Worm (Caenorhabditis elegans) whole organism, young adult: ENCODE data around the gene ttc-17.

Source experiments
- F22D6.2 ChIP-seq: sonication (generic microtip); optimal IDR thresholded peaks from 2 replicates; lab custom pipeline; 2016; ENCODE audit warnings: mild to moderate bottlenecking, missing genetic modification characterization, missing compliant biosample characterization
- F23B12.7 ChIP-seq: sonication (generic microtip); optimal IDR thresholded peaks from 2 replicates; lab custom pipeline; 2017; ENCODE audit warnings: missing genetic modification characterization, mild to moderate bottlenecking, missing compliant biosample characterization, antibody characterized with exemption, moderate library complexity; ENCODE audit not compliant: insufficient read depth
- F49E8.2 ChIP-seq: sonication (generic microtip); optimal IDR thresholded peaks from 3 replicates; lab custom pipeline; 2017; ENCODE audit warnings: missing genetic modification characterization, mild to moderate bottlenecking, missing compliant biosample characterization, antibody characterized with exemption, moderate library complexity; ENCODE audit not compliant: insufficient read depth
- F57C9.4 ChIP-seq: sonication (generic microtip); optimal IDR thresholded peaks from 2 replicates; lab custom pipeline; 2017; ENCODE audit warnings: mild to moderate bottlenecking, missing genetic modification characterization, missing compliant biosample characterization
- K12H6.12 ChIP-seq: fragments of 200-800 bp; sonication (Bioruptor generic); optimal IDR thresholded peaks from 2 replicates; lab custom pipeline; 2018; ENCODE audit warnings: mild to moderate bottlenecking, missing genetic modification characterization, missing compliant biosample characterization
- ama-1 ChIP-seq, 3 experiments: fragments of 150-350 bp in 1 of 3; sonication (generic microtip) in 2 of 3; optimal IDR thresholded peaks; 2 replicates each; lab custom pipeline; 2014 to 2018; ENCODE audit warnings: missing biosample characterization in 2 of 3, missing genetic modification characterization in 2 of 3, missing genetic modification reagents in 2 of 3
- aptf-2 ChIP-seq: fragments of 200-800 bp; sonication (Bioruptor generic); conservative IDR thresholded peaks from 2 replicates; pipeline ENCODE4 v1.3.6; 2022; ENCODE audit warnings: missing genetic modification reagents, missing genetic modification characterization, missing compliant biosample characterization
- attf-5 ChIP-seq: fragments of 200-800 bp; sonication (Bioruptor generic); optimal IDR thresholded peaks from 2 replicates; lab custom pipeline; 2018; ENCODE audit warnings: mild to moderate bottlenecking, missing genetic modification characterization, missing compliant biosample characterization
- cebp-1 ChIP-seq, 2 experiments: fragments of 200-800 bp in 1 of 2; sonication (Bioruptor generic) in 1 of 2; sonication (generic microtip) in 1 of 2; IDR thresholded peaks in 1 of 2; optimal IDR thresholded peaks in 1 of 2; 2 replicates each; pipeline versions ENCODE4 v1.3.6 to Lab custom; 2017 to 2022; ENCODE audit warnings: missing compliant biosample characterization in 2 of 2, missing genetic modification characterization in 2 of 2, mild to moderate bottlenecking in 1 of 2, missing genetic modification reagents in 1 of 2, moderate library complexity in 1 of 2
- ceh-100 ChIP-seq: fragments of 200-800 bp; sonication (Bioruptor generic); IDR thresholded peaks from 2 replicates; pipeline ENCODE4 v1.3.6; 2022; ENCODE audit warnings: missing genetic modification reagents, missing genetic modification characterization, missing compliant biosample characterization
- ceh-40 ChIP-seq: fragments of 200-800 bp; sonication (Bioruptor generic); IDR thresholded peaks from 2 replicates; pipeline ENCODE4 v1.3.6; 2022; ENCODE audit warnings: missing genetic modification characterization, missing compliant biosample characterization
- ceh-58 ChIP-seq: fragments of 200-800 bp; sonication (Bioruptor generic); IDR thresholded peaks from 2 replicates; pipeline ENCODE4 v1.3.6; 2022; ENCODE audit warnings: missing genetic modification characterization, missing compliant biosample characterization
- ceh-79 ChIP-seq: sonication (generic microtip); optimal IDR thresholded peaks from 2 replicates; lab custom pipeline; 2017; ENCODE audit warnings: mild to moderate bottlenecking, missing genetic modification characterization, missing compliant biosample characterization
- die-1 ChIP-seq: sonication (generic microtip); optimal IDR thresholded peaks from 2 replicates; lab custom pipeline; 2016; ENCODE audit warnings: missing genotype, mild to moderate bottlenecking, missing genetic modification characterization, missing compliant biosample characterization
- dpl-1 ChIP-seq: fragments of 150-350 bp; optimal IDR thresholded peaks from 2 replicates; lab custom pipeline; 2014; ENCODE audit warnings: missing biosample characterization, missing genetic modification reagents, missing genetic modification characterization
- egl-18 ChIP-seq: fragments of 200-800 bp; sonication (Bioruptor generic); IDR thresholded peaks from 2 replicates; pipeline ENCODE4 v1.3.6; 2022; ENCODE audit warnings: missing genetic modification reagents, missing genetic modification characterization, missing compliant biosample characterization
- egl-44 ChIP-seq: fragments of 200-800 bp; sonication (Bioruptor generic); IDR thresholded peaks from 2 replicates; pipeline ENCODE4 v1.3.6; 2022; ENCODE audit warnings: missing genetic modification reagents, missing genetic modification characterization, missing compliant biosample characterization
- ekl-4 ChIP-seq: fragments of 200-800 bp; sonication (Bioruptor generic); IDR thresholded peaks from 2 replicates; pipeline ENCODE4 v1.3.6; 2022; ENCODE audit warnings: missing genetic modification reagents, missing genetic modification characterization, missing compliant biosample characterization
- fkh-3 ChIP-seq: sonication (generic microtip); optimal IDR thresholded peaks from 2 replicates; lab custom pipeline; 2016; ENCODE audit warnings: mild to moderate bottlenecking, missing genetic modification characterization, missing compliant biosample characterization
- hmg-1.2 ChIP-seq: fragments of 200-800 bp; sonication (Bioruptor generic); IDR thresholded peaks from 2 replicates; pipeline ENCODE4 v1.3.6; 2022; ENCODE audit warnings: missing genetic modification reagents, missing genetic modification characterization, missing compliant biosample characterization
- hsf-1 ChIP-seq: fragments of 200-800 bp; sonication (Bioruptor generic); IDR thresholded peaks from 2 replicates; pipeline ENCODE4 v1.3.6; 2022; ENCODE audit warnings: missing genetic modification reagents, missing genetic modification characterization, missing compliant biosample characterization
- lag-1 ChIP-seq: fragments of 200-800 bp; sonication (Bioruptor generic); IDR thresholded peaks from 2 replicates; pipeline ENCODE4 v1.3.6; 2022; ENCODE audit warnings: missing genetic modification reagents, missing genetic modification characterization, missing compliant biosample characterization
- lin-26 ChIP-seq: fragments of 200-800 bp; sonication (Bioruptor generic); IDR thresholded peaks from 2 replicates; pipeline ENCODE4 v1.3.6; 2022; ENCODE audit warnings: missing genetic modification reagents, missing genetic modification characterization, missing compliant biosample characterization
- lin-35 ChIP-seq, 3 experiments: fragments of 150-350 bp in 2 of 3; sonication (generic microtip) in 1 of 3; optimal IDR thresholded peaks; 2 replicates each; lab custom pipeline; 2014 to 2018; ENCODE audit warnings: missing biosample characterization in 3 of 3, missing genetic modification characterization in 3 of 3, missing genetic modification reagents in 3 of 3
- lin-54 ChIP-seq: fragments of 200-800 bp; sonication (Bioruptor generic); optimal IDR thresholded peaks from 2 replicates; lab custom pipeline; 2018; ENCODE audit warnings: mild to moderate bottlenecking, missing genetic modification characterization, missing compliant biosample characterization
- lsy-27 ChIP-seq: sonication (generic microtip); optimal IDR thresholded peaks from 2 replicates; lab custom pipeline; 2017; ENCODE audit warnings: missing genetic modification characterization, mild to moderate bottlenecking, missing compliant biosample characterization, antibody characterized with exemption, missing genotype, borderline replicate concordance; ENCODE audit not compliant: insufficient read depth
- madf-10 ChIP-seq: sonication (generic microtip); optimal IDR thresholded peaks from 2 replicates; lab custom pipeline; 2016; ENCODE audit warnings: mild to moderate bottlenecking, missing genetic modification characterization, missing compliant biosample characterization
- mcd-1 ChIP-seq: fragments of 200-800 bp; sonication (Bioruptor generic); IDR thresholded peaks from 2 replicates; pipeline ENCODE4 v1.3.6; 2022; ENCODE audit warnings: missing genetic modification reagents, missing genetic modification characterization, missing compliant biosample characterization
- mel-28 ChIP-seq: sonication (generic microtip); optimal IDR thresholded peaks from 2 replicates; lab custom pipeline; 2016; ENCODE audit warnings: borderline replicate concordance, mild to moderate bottlenecking, missing genetic modification characterization, missing compliant biosample characterization
- mxl-1 ChIP-seq: sonication (generic microtip); optimal IDR thresholded peaks from 2 replicates; lab custom pipeline; 2016; ENCODE audit warnings: missing genetic modification characterization, missing compliant biosample characterization
- nfyb-1 ChIP-seq: fragments of 200-800 bp; sonication (Bioruptor generic); IDR thresholded peaks from 2 replicates; pipeline ENCODE4 v1.3.6; 2022; ENCODE audit warnings: missing genetic modification reagents, missing genetic modification characterization, missing compliant biosample characterization
- nhr-120 ChIP-seq: fragments of 200-800 bp; sonication (Bioruptor generic); IDR thresholded peaks from 2 replicates; pipeline ENCODE4 v1.3.6; 2022; ENCODE audit warnings: missing genetic modification characterization, missing compliant biosample characterization
- nhr-179 ChIP-seq: sonication (generic microtip); optimal IDR thresholded peaks from 2 replicates; lab custom pipeline; 2016; ENCODE audit warnings: mild to moderate bottlenecking, missing genetic modification characterization, missing compliant biosample characterization
- nhr-27 ChIP-seq: fragments of 200-800 bp; sonication (Bioruptor generic); optimal IDR thresholded peaks from 2 replicates; lab custom pipeline; 2018; ENCODE audit warnings: mild to moderate bottlenecking, missing genetic modification characterization, moderate library complexity, missing compliant biosample characterization
- nhr-90 ChIP-seq: sonication (generic microtip); optimal IDR thresholded peaks from 2 replicates; lab custom pipeline; 2016; ENCODE audit warnings: missing genotype, mild to moderate bottlenecking, missing genetic modification characterization, missing compliant biosample characterization
- rcor-1 ChIP-seq: fragments of 200-800 bp; sonication (Bioruptor generic); IDR thresholded peaks from 2 replicates; pipeline ENCODE4 v1.3.6; 2022; ENCODE audit warnings: missing genetic modification reagents, missing genetic modification characterization, missing compliant biosample characterization
- rec-8 ChIP-seq, 2 experiments: sonication (generic microtip); optimal IDR thresholded peaks; 2 replicates each; lab custom pipeline; 2016; ENCODE audit warnings: mild to moderate bottlenecking in 2 of 2, missing genetic modification characterization in 2 of 2, missing genetic modification reagents in 2 of 2, missing genotype in 2 of 2, missing biosample characterization in 1 of 2, missing compliant biosample characterization in 1 of 2, moderate library complexity in 1 of 2
- repo-1 ChIP-seq: sonication (generic microtip); optimal IDR thresholded peaks from 2 replicates; lab custom pipeline; 2017; ENCODE audit warnings: mild to moderate bottlenecking, missing genetic modification characterization, missing compliant biosample characterization
- sea-2 ChIP-seq: fragments of 200-800 bp; sonication (Bioruptor generic); IDR thresholded peaks from 2 replicates; pipeline ENCODE4 v1.3.6; 2022; ENCODE audit warnings: missing genetic modification characterization, missing compliant biosample characterization
- snpc-1.3 ChIP-seq: sonication (generic microtip); optimal IDR thresholded peaks from 2 replicates; lab custom pipeline; 2017; ENCODE audit warnings: missing genetic modification characterization, mild to moderate bottlenecking, missing compliant biosample characterization, antibody characterized with exemption, moderate library complexity, missing genotype, missing genetic modification reagents; ENCODE audit not compliant: insufficient read depth
- somi-1 ChIP-seq: fragments of 200-800 bp; sonication (Bioruptor generic); optimal IDR thresholded peaks from 2 replicates; lab custom pipeline; 2018; ENCODE audit warnings: mild to moderate bottlenecking, missing genetic modification characterization, missing compliant biosample characterization
- unc-130 ChIP-seq: sonication (generic microtip); optimal IDR thresholded peaks from 2 replicates; lab custom pipeline; 2016; ENCODE audit warnings: missing genetic modification reagents, missing genetic modification characterization, missing compliant biosample characterization
- unc-62 ChIP-seq: fragments of 150-350 bp; optimal IDR thresholded peaks from 2 replicates; lab custom pipeline; 2014; ENCODE audit warnings: missing biosample characterization, missing genetic modification reagents, missing genetic modification characterization
- xnd-1 ChIP-seq: sonication (generic microtip); optimal IDR thresholded peaks from 2 replicates; lab custom pipeline; 2016; ENCODE audit warnings: missing genotype, missing genetic modification reagents, missing genetic modification characterization, missing compliant biosample characterization
- zim-3 ChIP-seq: sonication (generic microtip); optimal IDR thresholded peaks from 2 replicates; lab custom pipeline; 2017; ENCODE audit warnings: mild to moderate bottlenecking, missing genetic modification characterization, moderate library complexity, missing compliant biosample characterization
- ztf-26 ChIP-seq: sonication (generic microtip); optimal IDR thresholded peaks from 2 replicates; lab custom pipeline; 2017; ENCODE audit warnings: missing genetic modification characterization, missing compliant biosample characterization
- ztf-28 ChIP-seq: fragments of 200-800 bp; sonication (Bioruptor generic); IDR thresholded peaks from 2 replicates; pipeline ENCODE4 v1.3.6; 2022; ENCODE audit warnings: missing genetic modification reagents, missing genetic modification characterization, missing compliant biosample characterization
- ztf-6 ChIP-seq: fragments of 200-800 bp; sonication (Bioruptor generic); IDR thresholded peaks from 2 replicates; pipeline ENCODE4 v1.3.6; 2022; ENCODE audit warnings: missing genetic modification reagents, missing genetic modification characterization, missing compliant biosample characterization

ttc-17 gene

ce11 chrV:8936184-8936589 lies 20.7 kb upstream of the ttc-17 start, which contains the start of gene unc-23 (continued):
- TF ChIP-seq nhr-179 (tag; lab: Kevin White, UChicago) (no peak), cebp-1 (GFP tag; IDR thresholded peaks at IDR 0.05; lab: Robert Waterston, UW) (peak; percentile 95), cebp-1 (tag; optimal IDR thresholded peaks at IDR 0.05; lab: Kevin White, UChicago) (peak; percentile 98), lin-54 (GFP tag; lab: Kevin White, UChicago) (peak; percentile 54), nfyb-1 (GFP tag; lab: Robert Waterston, UW) (peak; percentile 90), die-1 (peak; percentile 10), F49E8.2 (tag; lab: Kevin White, UChicago) (no peak), egl-44 (GFP tag; lab: Robert Waterston, UW) (peak; percentile 48), lag-1 (no peak), ceh-40 (no peak), lin-26 (peak; percentile 64; the same call in 1 of the 2 replicates), rec-8 (tag; optimal IDR thresholded peaks at IDR 0.05; lab: Kevin White, UChicago) (no peak), aptf-2 (GFP tag; lab: Robert Waterston, UW) (no peak), egl-18 (0 out of 2 replicates have a peak, but pooled peaks have one; percentile 54), ceh-58 (GFP tag; lab: Robert Waterston, UW) (no peak), ztf-28 (GFP tag; lab: Robert Waterston, UW) (no peak), nhr-27 (tag; lab: Kevin White, UChicago) (no peak), nhr-120 (GFP tag; lab: Robert Waterston, UW) (no peak), ceh-100 (no peak), sea-2 (GFP tag; lab: Robert Waterston, UW) (no peak), hmg-1.2 (GFP tag; lab: Robert Waterston, UW) (peak; percentile 85), ama-1 (optimal IDR thresholded peaks at IDR 0.05; lab: Kevin White, UChicago) (peak; percentile 54), ama-1 (GFP tag; optimal IDR thresholded peaks at IDR 0.05; lab: Kevin White, UChicago) (no peak), repo-1 (peak; percentile 24), zim-3 (peak; percentile 44), snpc-1.3 (tag; lab: Kevin White, UChicago) (peak; percentile 2), ztf-26 (tag; lab: Kevin White, UChicago) (peak; percentile 90), dpl-1 (GFP tag; lab: Kevin White, UChicago) (no peak), lsy-27 (tag; lab: Kevin White, UChicago) (no peak), attf-5 (peak; percentile 81), K12H6.12 (peak; percentile 56), xnd-1 (tag; lab: Kevin White, UChicago) (no peak), ztf-6 (GFP tag; lab: Robert Waterston, UW) (no peak), nhr-90 (tag; lab: Kevin White, UChicago) (peak; percentile 74), unc-130 (GFP tag; lab: Kevin White, UChicago) (no peak), mel-28 (tag; lab: Kevin White, UChicago) (no peak), ceh-79 (peak; percentile 81), ekl-4 (GFP tag; lab: Robert Waterston, UW) (peak; percentile 81), rcor-1 (GFP tag; lab: Robert Waterston, UW) (peak; percentile 62), madf-10 (peak; percentile 86), hsf-1 (GFP tag; lab: Robert Waterston, UW) (peak; percentile 98), mcd-1 (GFP tag; lab: Robert Waterston, UW) (peak; percentile 66), lin-35 (GFP tag; optimal IDR thresholded peaks at IDR 0.05; lab: Kevin White, UChicago) (peak in 1 of 3 experiments; percentile 29), unc-62 (GFP tag; lab: Kevin White, UChicago) (peak; percentile 87), F22D6.2 (tag; lab: Kevin White, UChicago) (peak; percentile 60), F57C9.4 (tag; lab: Kevin White, UChicago) (no peak), fkh-3 (tag; lab: Kevin White, UChicago) (no peak), F23B12.7 (tag; lab: Kevin White, UChicago) (no peak), somi-1 (GFP tag; lab: Kevin White, UChicago) (peak; percentile 79), mxl-1 (no peak)
